Worm (Caenorhabditis elegans) whole organism, L4/young adult: ENCODE measurements around the gene dyrb-1.

Experiments used
- W03F9.2 ChIP-seq: fragments of 150-350 bp; optimal IDR thresholded peaks from 2 replicates; lab custom pipeline; 2014; ENCODE audit warnings: missing biosample characterization, missing genetic modification characterization
- dao-5 ChIP-seq: sonication (generic microtip); optimal IDR thresholded peaks from 2 replicates; lab custom pipeline; 2016; ENCODE audit warnings: missing genotype, missing genetic modification characterization, moderate library complexity, missing compliant biosample characterization
- him-1 ChIP-seq: sonication (generic microtip); optimal IDR thresholded peaks from 2 replicates; lab custom pipeline; 2016; ENCODE audit warnings: missing genotype, missing genetic modification reagents, missing genetic modification characterization, missing compliant biosample characterization

DNA sequence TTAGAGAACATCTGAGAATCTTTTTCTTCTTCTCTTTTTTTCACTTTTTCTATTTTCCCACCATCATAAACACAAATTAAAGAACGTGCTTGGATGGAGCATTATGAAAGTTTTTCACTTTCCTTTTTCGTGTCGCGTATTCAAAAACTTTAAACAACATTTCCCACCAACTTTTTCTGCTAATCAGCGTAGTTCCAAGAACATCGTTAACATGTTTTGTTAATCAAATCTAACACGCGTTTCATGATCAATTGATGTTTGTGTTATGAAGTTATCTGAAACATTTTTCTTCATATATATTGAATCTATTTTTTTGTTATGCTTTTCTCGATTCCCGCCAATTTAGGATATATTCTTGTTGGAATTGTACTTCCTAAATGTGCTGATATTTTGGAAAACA lies 8.7 kb upstream of the dyrb-1 start:
- TF ChIP-seq him-1 (tag; lab: Kevin White, UChicago), result no peak
- no peak for TF ChIP-seq dao-5 (tag; lab: Kevin White, UChicago)
- TF ChIP-seq W03F9.2, result no peak
